Fruit fly (Drosophila melanogaster): Measurements from ENCODE around the gene out.
A peak's percentile ranks its signal among the peaks of the same experiment; 100 is the strongest.

out gene

DNA sequence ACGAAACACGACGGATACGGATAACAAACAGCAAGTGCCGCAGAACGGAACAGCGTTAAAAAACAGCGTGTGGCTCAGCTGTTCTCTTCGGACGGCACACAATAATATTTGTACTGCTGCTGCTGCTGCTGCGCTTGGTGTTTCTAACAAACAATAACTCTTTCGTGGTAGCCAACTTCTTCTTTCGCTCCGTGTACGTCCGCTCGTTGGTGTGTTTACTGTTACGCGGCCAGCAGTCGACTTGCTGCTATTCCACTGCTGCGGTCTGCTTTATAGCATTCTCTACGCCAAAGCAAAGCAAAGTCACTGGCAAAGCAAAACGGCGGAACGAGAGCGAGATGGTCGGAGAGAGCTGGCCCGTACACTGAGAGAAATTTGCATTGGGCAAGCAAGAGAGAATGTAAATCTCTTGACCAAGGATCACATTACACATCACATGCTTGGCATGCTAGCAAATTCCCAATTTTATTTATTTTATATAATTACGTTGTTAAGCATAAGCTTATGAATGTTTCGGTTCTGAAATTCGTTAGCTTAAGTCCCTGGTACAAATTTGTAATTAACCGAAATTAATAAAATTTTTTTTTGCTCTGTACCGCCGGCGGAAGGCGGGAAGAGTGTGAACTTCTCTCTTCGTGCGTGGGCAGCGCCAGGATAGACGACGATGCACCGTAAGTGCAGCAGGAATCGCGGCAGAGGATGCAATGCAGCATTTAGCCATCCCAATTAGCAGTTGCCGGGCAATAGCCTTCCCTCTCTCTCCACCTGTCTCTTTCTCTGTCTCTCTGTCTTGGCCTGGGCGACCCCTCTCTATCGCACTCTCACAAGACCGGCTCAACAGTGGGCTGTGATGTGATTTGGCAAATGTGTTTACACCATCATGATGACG is at the start of gene out (continued):
- peak; percentile 96 for TF ChIP-seq E2f1 (GFP tag; IDR thresholded peaks at IDR 0.05)
- TF ChIP-seq Dbx (GFP tag; IDR thresholded peaks at IDR 0.05): peak; percentile 94
- TF ChIP-seq chn (GFP tag; optimal IDR thresholded peaks at IDR 0.05): peak; percentile 90
- peak; percentile 80 for TF ChIP-seq CG5180 (GFP tag; optimal IDR thresholded peaks at IDR 0.05)
- peak; percentile 93 for TF ChIP-seq caup (GFP tag; optimal IDR thresholded peaks at IDR 0.05; ENCODE audit: severe bottlenecking)
- peak; percentile 70 for TF ChIP-seq ERR (GFP tag; optimal IDR thresholded peaks at IDR 0.05)
- TF ChIP-seq nmo (GFP tag; optimal IDR thresholded peaks at IDR 0.05): peak; percentile 97
- TF ChIP-seq CG8924 (tag; optimal IDR thresholded peaks at IDR 0.05): peak; percentile 95
- no peak for TF ChIP-seq mld (GFP tag; IDR thresholded peaks at IDR 0.05; ENCODE audit: partially characterized antibody)
- peak; percentile 90 for TF ChIP-seq Gsc (GFP tag; IDR thresholded peaks at IDR 0.05)
- TF ChIP-seq phol (tag; optimal IDR thresholded peaks at IDR 0.05): peak; percentile 94
- TF ChIP-seq psq (GFP tag; optimal IDR thresholded peaks at IDR 0.05): peak; percentile 80
- peak; percentile 88 for TF ChIP-seq rib (GFP tag; IDR thresholded peaks at IDR 0.05)
- peak; percentile 97 for TF ChIP-seq Xrp1 (GFP tag; IDR thresholded peaks at IDR 0.05)
- peak; percentile 91 for TF ChIP-seq klu (GFP tag; IDR thresholded peaks at IDR 0.05)
- TF ChIP-seq CG12942 (GFP tag; optimal IDR thresholded peaks at IDR 0.05): peak; percentile 86
- peak; percentile 95 for TF ChIP-seq slbo (GFP tag; IDR thresholded peaks at IDR 0.05)
- peak; percentile 94 for TF ChIP-seq odd (GFP tag; optimal IDR thresholded peaks at IDR 0.05)
- TF ChIP-seq CG10274 (GFP tag; optimal IDR thresholded peaks at IDR 0.05): peak; percentile 82
- peak; percentile 93 for TF ChIP-seq org-1 (GFP tag; optimal IDR thresholded peaks at IDR 0.05)
- TF ChIP-seq CG12104 (GFP tag; optimal IDR thresholded peaks at IDR 0.05): peak; percentile 92
- peak; percentile 91 for TF ChIP-seq CG12219 (GFP tag; optimal IDR thresholded peaks at IDR 0.05)
- TF ChIP-seq CG10959 (GFP tag; IDR thresholded peaks at IDR 0.05): peak; percentile 91
- TF ChIP-seq ems (GFP tag; optimal IDR thresholded peaks at IDR 0.05): peak; percentile 86
- peak in 1 of 2 experiments; percentile 62 for TF ChIP-seq tll (GFP tag; optimal IDR thresholded peaks at IDR 0.05)
- peak; percentile 75 for TF ChIP-seq CHES-1-like (GFP tag; optimal IDR thresholded peaks at IDR 0.05)
- TF ChIP-seq tna (GFP tag; IDR thresholded peaks at IDR 0.05; ENCODE audit: partially characterized antibody): no peak
- peak; percentile 95 for TF ChIP-seq CG17361 (GFP tag; IDR thresholded peaks at IDR 0.05)
- TF ChIP-seq gsb-n (tag; optimal IDR thresholded peaks at IDR 0.05): peak; percentile 88
- peak; percentile 63 for TF ChIP-seq NC2α (GFP tag; optimal IDR thresholded peaks at IDR 0.05)
- TF ChIP-seq stwl (tag; optimal IDR thresholded peaks at IDR 0.05): peak; percentile 40
- peak; percentile 78 for TF ChIP-seq Mes4 (GFP tag; optimal IDR thresholded peaks at IDR 0.05)
- peak; percentile 84 for TF ChIP-seq corto (GFP tag; optimal IDR thresholded peaks at IDR 0.05)
- TF ChIP-seq CG13287 (GFP tag; IDR thresholded peaks at IDR 0.05; ENCODE audit: partially characterized antibody): peak; percentile 30; the same call in 1 of the 2 replicates
- peak; percentile 72 for TF ChIP-seq en (GFP tag; optimal IDR thresholded peaks at IDR 0.05)
- TF ChIP-seq nau (GFP tag; optimal IDR thresholded peaks at IDR 0.05): peak; percentile 83
- TF ChIP-seq CG8089 (GFP tag; optimal IDR thresholded peaks at IDR 0.05): peak; percentile 77
- peak; percentile 77 for TF ChIP-seq CG13123 (GFP tag; optimal IDR thresholded peaks at IDR 0.05)
- 0 out of 3 replicates have a peak, but pooled peaks have one; percentile 51 for TF ChIP-seq CG2199 (GFP tag; IDR thresholded peaks at IDR 0.05)
- peak; percentile 91; the same call in 2 of the 3 replicates for TF ChIP-seq gce (GFP tag; IDR thresholded peaks at IDR 0.05)
- peak; percentile 94 for TF ChIP-seq dmrt99B (tag; optimal IDR thresholded peaks at IDR 0.05)
- peak; percentile 94 for TF ChIP-seq CG11723 (GFP tag; optimal IDR thresholded peaks at IDR 0.05)
- TF ChIP-seq Dad (GFP tag; optimal IDR thresholded peaks at IDR 0.05): peak; percentile 78
- TF ChIP-seq onecut (GFP tag; IDR thresholded peaks at IDR 0.05): peak; percentile 87
- TF ChIP-seq ato (GFP tag; IDR thresholded peaks at IDR 0.05; ENCODE audit: partially characterized antibody): 0 out of 2 replicates have a peak, but pooled peaks have one; percentile 29
- peak; percentile 75 for TF ChIP-seq YL-1 (GFP tag; optimal IDR thresholded peaks at IDR 0.05)
- TF ChIP-seq HLH4C (GFP tag; IDR thresholded peaks at IDR 0.05; ENCODE audit: partially characterized antibody): no peak
- TF ChIP-seq Six4 (GFP tag; optimal IDR thresholded peaks at IDR 0.05): peak; percentile 90

Data from whole organism, embryonic.